Fruit fly (Drosophila melanogaster): ENCODE measurements around the gene Tcs5.

Tcs5 gene

DNA sequence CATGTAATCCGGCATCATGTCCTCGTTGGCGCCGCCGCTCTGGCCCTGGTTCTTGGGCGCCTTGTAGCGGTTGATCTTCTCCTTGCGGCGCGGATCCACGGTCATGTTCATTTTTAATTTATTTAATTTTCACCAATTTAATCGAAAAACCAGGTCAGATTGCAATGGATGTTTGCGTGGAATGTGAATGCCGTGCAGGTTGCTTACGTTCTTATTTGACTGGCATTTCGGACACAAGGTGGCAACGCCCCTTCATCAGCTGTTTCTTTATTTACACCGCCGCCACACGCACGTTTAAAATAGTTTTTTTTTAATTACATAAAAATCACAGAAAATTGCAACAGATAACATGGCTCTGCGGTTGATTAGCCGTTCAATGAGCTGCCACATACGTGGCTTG, 3.1 kb downstream of the Tcs5 start, which contains the start of the genes CG10674 and CG4611 (continued):
- no peak for TF ChIP-seq gcm2 (GFP tag; optimal IDR thresholded peaks at IDR 0.05)
- no peak for TF ChIP-seq MTF-1 (GFP tag; optimal IDR thresholded peaks at IDR 0.05; ENCODE audit: borderline replicate concordance)
- TF ChIP-seq Max (GFP tag; optimal IDR thresholded peaks at IDR 0.05): no peak
- no peak for TF ChIP-seq BtbVII (GFP tag; optimal IDR thresholded peaks at IDR 0.05)
- no peak for TF ChIP-seq D (optimal IDR thresholded peaks at IDR 0.05)
- no peak for TF ChIP-seq D (GFP tag; optimal IDR thresholded peaks at IDR 0.05)
- TF ChIP-seq toy (GFP tag; IDR thresholded peaks at IDR 0.05): no peak
- no peak for TF ChIP-seq bab2 (GFP tag; optimal IDR thresholded peaks at IDR 0.05)
- TF ChIP-seq Nf-YC (tag; optimal IDR thresholded peaks at IDR 0.05): no peak
- no peak for TF ChIP-seq B-H2 (GFP tag; optimal IDR thresholded peaks at IDR 0.05)
- no peak for TF ChIP-seq bigmax (GFP tag; optimal IDR thresholded peaks at IDR 0.05)

DNA sequence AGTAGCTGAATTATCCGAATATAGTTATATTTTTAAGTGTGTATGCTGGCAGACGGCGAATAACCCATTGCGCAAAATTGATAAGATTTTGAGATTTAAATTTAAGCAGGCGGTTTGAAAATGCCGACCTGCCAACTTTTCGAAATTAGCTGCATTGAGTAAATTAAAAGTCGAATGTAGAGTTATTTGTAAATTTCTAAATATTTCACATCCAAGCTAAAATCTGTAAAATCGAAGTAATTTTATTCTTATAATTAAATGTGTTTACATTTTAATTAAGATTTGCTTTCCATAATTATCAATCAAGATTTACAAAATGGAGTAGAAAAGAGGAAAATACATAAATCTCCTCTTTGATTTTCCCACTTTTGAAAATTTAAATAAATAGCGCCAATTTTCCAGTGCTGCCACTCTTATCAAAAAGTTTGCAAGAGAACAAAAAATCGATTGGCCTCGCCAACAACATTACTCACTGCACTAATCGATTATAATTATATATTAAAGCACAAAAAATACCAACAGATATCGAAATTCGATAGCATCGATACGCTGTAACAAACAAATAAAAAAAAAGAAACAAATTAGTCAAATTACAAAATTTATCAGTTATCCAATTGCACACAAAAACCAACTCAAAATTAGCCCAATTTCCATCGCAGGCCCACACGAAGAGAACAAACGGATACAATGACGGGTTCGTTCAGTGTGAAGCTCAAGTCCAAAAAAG, 5.3 kb downstream of the Tcs5 start, which contains the start of gene Yod1:
Yod1 (plus strand) TSS at position 168 of the 727 bp plus-strand sequence.
- peak; percentile 21 for TF ChIP-seq lbe (GFP tag; optimal IDR thresholded peaks at IDR 0.05)
- TF ChIP-seq sr (GFP tag; IDR thresholded peaks at IDR 0.05): no peak
- peak; percentile 45; the same call in 1 of the 3 replicates for TF ChIP-seq zen2 (GFP tag; IDR thresholded peaks at IDR 0.05; ENCODE audit: partially characterized antibody)
- no peak for TF ChIP-seq tup (GFP tag; optimal IDR thresholded peaks at IDR 0.05)
- TF ChIP-seq Hr78 (GFP tag; optimal IDR thresholded peaks at IDR 0.05): peak in 1 of 2 experiments; percentile 65
- no peak for TF ChIP-seq CG15269 (tag; optimal IDR thresholded peaks at IDR 0.05)
- peak; percentile 96 for TF ChIP-seq CG11560 (tag; IDR thresholded peaks at IDR 0.05)
- TF ChIP-seq aop (GFP tag; IDR thresholded peaks at IDR 0.05): no peak
- TF ChIP-seq yki (optimal IDR thresholded peaks at IDR 0.05): no peak
- TF ChIP-seq sens (GFP tag): peak; percentile 75
- TF ChIP-seq bbx (GFP tag; IDR thresholded peaks at IDR 0.05; ENCODE audit: partially characterized antibody): peak; percentile 67
- TF ChIP-seq CG14710 (tag; optimal IDR thresholded peaks at IDR 0.05): peak; percentile 78
- TF ChIP-seq CG3838 (GFP tag; optimal IDR thresholded peaks at IDR 0.05): no peak
- peak; percentile 28 for TF ChIP-seq phol (tag; optimal IDR thresholded peaks at IDR 0.05)
- peak; percentile 98 for TF ChIP-seq trem (tag; optimal IDR thresholded peaks at IDR 0.05)
- peak; percentile 56; the same call in 2 of the 3 replicates for TF ChIP-seq Doc3 (GFP tag; IDR thresholded peaks at IDR 0.05; ENCODE audit: partially characterized antibody)
- peak; percentile 37 for TF ChIP-seq CG17829 (tag; optimal IDR thresholded peaks at IDR 0.05)
- no peak for TF ChIP-seq jigr1 (GFP tag; IDR thresholded peaks at IDR 0.05)
- TF ChIP-seq CG18599 (GFP tag; optimal IDR thresholded peaks at IDR 0.05): no peak
- TF ChIP-seq abd-A (tag; optimal IDR thresholded peaks at IDR 0.05): peak; percentile 35
- TF ChIP-seq CG4360 (GFP tag; IDR thresholded peaks at IDR 0.05): peak; percentile 42; the same call in 1 of the 2 replicates
- TF ChIP-seq Pdp1 (GFP tag; optimal IDR thresholded peaks at IDR 0.05): peak in 1 of 2 experiments; percentile 67
- TF ChIP-seq CG13287 (GFP tag; IDR thresholded peaks at IDR 0.05; ENCODE audit: partially characterized antibody): peak; percentile 83
- TF ChIP-seq ind (GFP tag; optimal IDR thresholded peaks at IDR 0.05): no peak
- peak; percentile 47 for TF ChIP-seq CG15601 (tag; optimal IDR thresholded peaks at IDR 0.05)
- peak; percentile 2 for TF ChIP-seq nom (GFP tag; optimal IDR thresholded peaks at IDR 0.05)
- TF ChIP-seq CG2712 (tag; optimal IDR thresholded peaks at IDR 0.05): peak; percentile 46
- TF ChIP-seq Dll (GFP tag; IDR thresholded peaks at IDR 0.05; ENCODE audit: partially characterized antibody): peak; percentile 81; the same call in 3 of the 4 replicates
- peak; percentile 64; the same call in 2 of the 3 replicates for TF ChIP-seq Opbp (GFP tag; IDR thresholded peaks at IDR 0.05; ENCODE audit: partially characterized antibody)
- no peak for TF ChIP-seq Sry-β (GFP tag; optimal IDR thresholded peaks at IDR 0.05)
- TF ChIP-seq inv (GFP tag; IDR thresholded peaks at IDR 0.05; ENCODE audit: partially characterized antibody): peak; percentile 35
- no peak for TF ChIP-seq Nf-YA (GFP tag; IDR thresholded peaks at IDR 0.05)
- TF ChIP-seq CG4617 (GFP tag; optimal IDR thresholded peaks at IDR 0.05; ENCODE audit: borderline replicate concordance): peak; percentile 66
- TF ChIP-seq CG11504 (tag; optimal IDR thresholded peaks at IDR 0.05): peak; percentile 4
- TF ChIP-seq HLH4C (GFP tag; IDR thresholded peaks at IDR 0.05; ENCODE audit: partially characterized antibody): peak; percentile 91
- TF ChIP-seq CG17912 (GFP tag; optimal IDR thresholded peaks at IDR 0.05): no peak

Data from whole organism, embryonic.